Worm (Caenorhabditis elegans) whole organism, L3 larva: Measurements from ENCODE around the gene F01F1.15.

ENCODE experiments used
- R02D3.7 ChIP-seq: fragments of 150-350 bp; optimal IDR thresholded peaks from 2 replicates; lab custom pipeline; 2014; ENCODE audit warnings: missing biosample characterization, missing genetic modification characterization
- ZK546.5 ChIP-seq: sonication (generic microtip); optimal IDR thresholded peaks from 2 replicates; lab custom pipeline; 2017; ENCODE audit warnings: missing biosample characterization, missing genetic modification characterization
- aly-2 ChIP-seq: fragments of 150-350 bp; optimal IDR thresholded peaks from 2 replicates; lab custom pipeline; 2014; ENCODE audit warnings: missing biosample characterization, missing genetic modification characterization
- ama-1 ChIP-seq: fragments of 150-350 bp; optimal IDR thresholded peaks from 2 replicates; lab custom pipeline; 2018
- ceh-16 ChIP-seq: sonication (generic microtip); optimal IDR thresholded peaks from 2 replicates; lab custom pipeline; 2017; ENCODE audit warnings: missing biosample characterization, missing genetic modification characterization
- ceh-28 ChIP-seq: fragments of 150-350 bp; optimal IDR thresholded peaks from 2 replicates; lab custom pipeline; 2014; ENCODE audit warnings: missing biosample characterization, missing genetic modification reagents, missing genetic modification characterization
- ceh-82 ChIP-seq: fragments of 150-350 bp; optimal IDR thresholded peaks from 2 replicates; lab custom pipeline; 2014; ENCODE audit warnings: missing biosample characterization, missing genetic modification characterization
- ceh-9 ChIP-seq: sonication (generic microtip); optimal IDR thresholded peaks from 2 replicates; lab custom pipeline; 2018; ENCODE audit warnings: missing biosample characterization, missing genetic modification characterization
- daf-12 ChIP-seq: fragments of 150-350 bp; optimal IDR thresholded peaks from 2 replicates; lab custom pipeline; 2014; ENCODE audit warnings: missing biosample characterization, missing genetic modification reagents, missing genetic modification characterization
- egl-27 ChIP-seq: sonication (generic microtip); optimal IDR thresholded peaks from 4 replicates; lab custom pipeline; 2017; ENCODE audit warnings: missing biosample characterization, missing genetic modification reagents, missing genetic modification characterization
- egl-5 ChIP-seq: fragments of 150-350 bp; optimal IDR thresholded peaks from 2 replicates; lab custom pipeline; 2017; ENCODE audit warnings: missing biosample characterization, missing genetic modification reagents, missing genetic modification characterization, inconsistent platforms
- elt-1 ChIP-seq: fragments of 150-350 bp; optimal IDR thresholded peaks from 2 replicates; lab custom pipeline; 2014; ENCODE audit warnings: missing biosample characterization, missing genetic modification characterization
- elt-2 ChIP-seq: sonication (generic microtip); optimal IDR thresholded peaks from 2 replicates; lab custom pipeline; 2016; ENCODE audit warnings: missing genetic modification reagents, mild to moderate bottlenecking, missing genetic modification characterization, missing compliant biosample characterization
- elt-3 ChIP-seq, 3 experiments: fragments of 150-350 bp in 1 of 3; sonication (generic microtip) in 2 of 3; optimal IDR thresholded peaks; 2 replicates in 2 of 3; 4 replicates in 1 of 3; lab custom pipeline; 2014 to 2017; ENCODE audit warnings: missing biosample characterization in 3 of 3, missing genetic modification characterization in 3 of 3
- eor-1 ChIP-seq, 2 experiments: fragments of 150-350 bp; optimal IDR thresholded peaks; 2 replicates each; lab custom pipeline; 2014 to 2018; ENCODE audit warnings: missing biosample characterization in 2 of 2, missing genetic modification characterization in 2 of 2
- fkh-10 ChIP-seq: sonication (generic microtip); optimal IDR thresholded peaks from 2 replicates; lab custom pipeline; 2017; ENCODE audit warnings: missing biosample characterization, missing genetic modification reagents, missing genetic modification characterization
- fkh-2 ChIP-seq: fragments of 150-350 bp; optimal IDR thresholded peaks from 2 replicates; lab custom pipeline; 2014; ENCODE audit warnings: missing biosample characterization, missing genetic modification reagents, missing genetic modification characterization
- fos-1 ChIP-seq: fragments of 150-350 bp; optimal IDR thresholded peaks from 2 replicates; lab custom pipeline; 2014; ENCODE audit warnings: missing biosample characterization, missing genetic modification characterization
- hmg-11 ChIP-seq: sonication (generic microtip); optimal IDR thresholded peaks from 2 replicates; lab custom pipeline; 2016; ENCODE audit warnings: missing genetic modification characterization, missing compliant biosample characterization
- jun-1 ChIP-seq: fragments of 150-350 bp; optimal IDR thresholded peaks from 2 replicates; lab custom pipeline; 2014; ENCODE audit warnings: missing biosample characterization, missing genetic modification reagents, missing genetic modification characterization
- lin-15B ChIP-seq: fragments of 150-350 bp; optimal IDR thresholded peaks from 2 replicates; lab custom pipeline; 2014; ENCODE audit warnings: missing biosample characterization, missing genetic modification characterization
- lin-39 ChIP-seq: fragments of 150-350 bp; optimal IDR thresholded peaks from 2 replicates; lab custom pipeline; 2018; ENCODE audit warnings: missing biosample characterization, missing genetic modification reagents, missing genetic modification characterization
- lsy-12 ChIP-seq: sonication (generic microtip); optimal IDR thresholded peaks from 2 replicates; lab custom pipeline; 2016; ENCODE audit warnings: mild to moderate bottlenecking, missing genetic modification characterization, missing compliant biosample characterization
- mdl-1 ChIP-seq: fragments of 150-350 bp; optimal IDR thresholded peaks from 2 replicates; lab custom pipeline; 2014; ENCODE audit warnings: missing biosample characterization, missing genetic modification characterization
- mml-1 ChIP-seq: fragments of 150-350 bp; sonication (generic microtip); optimal IDR thresholded peaks from 3 replicates; lab custom pipeline; 2014; ENCODE audit warnings: missing biosample characterization, missing genetic modification characterization
- nfya-1 ChIP-seq: sonication (generic microtip); optimal IDR thresholded peaks from 2 replicates; lab custom pipeline; 2017; ENCODE audit warnings: missing genetic modification characterization, mild to moderate bottlenecking, missing compliant biosample characterization, antibody characterized with exemption, moderate library complexity; ENCODE audit not compliant: insufficient read depth
- nhr-11 ChIP-seq: fragments of 150-350 bp; optimal IDR thresholded peaks from 2 replicates; lab custom pipeline; 2014; ENCODE audit warnings: missing biosample characterization, missing genetic modification characterization
- nhr-12 ChIP-seq: fragments of 150-350 bp; optimal IDR thresholded peaks from 2 replicates; lab custom pipeline; 2014; ENCODE audit warnings: missing biosample characterization, missing genetic modification characterization
- nhr-23 ChIP-seq: fragments of 150-350 bp; optimal IDR thresholded peaks from 2 replicates; lab custom pipeline; 2014; ENCODE audit warnings: missing biosample characterization, missing genetic modification reagents, missing genetic modification characterization
- nhr-237 ChIP-seq: fragments of 150-350 bp; optimal IDR thresholded peaks from 2 replicates; lab custom pipeline; 2014; ENCODE audit warnings: missing biosample characterization, missing genetic modification characterization
- nhr-25 ChIP-seq: sonication (generic microtip); optimal IDR thresholded peaks from 2 replicates; lab custom pipeline; 2017; ENCODE audit warnings: missing biosample characterization, missing genetic modification characterization
- nhr-28 ChIP-seq: fragments of 150-350 bp; optimal IDR thresholded peaks from 2 replicates; lab custom pipeline; 2014; ENCODE audit warnings: missing biosample characterization, missing genetic modification characterization
- nhr-43 ChIP-seq: sonication (generic microtip); optimal IDR thresholded peaks from 2 replicates; lab custom pipeline; 2016; ENCODE audit warnings: mild to moderate bottlenecking, missing genetic modification characterization, missing compliant biosample characterization; ENCODE audit not compliant: poor library complexity, severe bottlenecking
- nhr-67 ChIP-seq: fragments of 150-350 bp; optimal IDR thresholded peaks from 2 replicates; lab custom pipeline; 2014; ENCODE audit warnings: missing biosample characterization, missing genetic modification characterization
- nhr-76 ChIP-seq: fragments of 150-350 bp; sonication (generic microtip); optimal IDR thresholded peaks from 5 replicates; lab custom pipeline; 2014; ENCODE audit warnings: missing biosample characterization, missing genetic modification characterization
- nhr-77 ChIP-seq: fragments of 150-350 bp; optimal IDR thresholded peaks from 2 replicates; lab custom pipeline; 2014; ENCODE audit warnings: missing biosample characterization, missing genetic modification characterization
- pha-4 ChIP-seq: fragments of 150-350 bp; optimal IDR thresholded peaks from 2 replicates; lab custom pipeline; 2014; ENCODE audit warnings: missing biosample characterization, missing genetic modification reagents, missing genetic modification characterization
- pqm-1 ChIP-seq: fragments of 150-350 bp; optimal IDR thresholded peaks from 2 replicates; lab custom pipeline; 2017; ENCODE audit warnings: missing biosample characterization, missing genetic modification characterization, inconsistent platforms
- sea-2 ChIP-seq: fragments of 150-350 bp; sonication (generic microtip); optimal IDR thresholded peaks from 4 replicates; lab custom pipeline; 2014; ENCODE audit warnings: missing biosample characterization, missing genetic modification reagents, missing genetic modification characterization
- skn-1 ChIP-seq: fragments of 150-350 bp; optimal IDR thresholded peaks from 2 replicates; lab custom pipeline; 2014; ENCODE audit warnings: missing biosample characterization, missing genetic modification characterization
- snpc-4 ChIP-seq: fragments of 150-350 bp; optimal IDR thresholded peaks from 2 replicates; lab custom pipeline; 2014; ENCODE audit warnings: missing biosample characterization, missing genetic modification characterization
- tbx-2 ChIP-seq: sonication (generic microtip); optimal IDR thresholded peaks from 2 replicates; lab custom pipeline; 2016; ENCODE audit warnings: mild to moderate bottlenecking, missing genetic modification characterization, missing compliant biosample characterization
- unc-39 ChIP-seq: sonication (generic microtip); optimal IDR thresholded peaks from 4 replicates; lab custom pipeline; 2017; ENCODE audit warnings: missing biosample characterization, missing genetic modification characterization
- unc-62 ChIP-seq: fragments of 150-350 bp; sonication (generic microtip); optimal IDR thresholded peaks from 4 replicates; lab custom pipeline; 2014; ENCODE audit warnings: missing biosample characterization, missing genetic modification reagents, missing genetic modification characterization
- zag-1 ChIP-seq: fragments of 150-350 bp; optimal IDR thresholded peaks from 2 replicates; lab custom pipeline; 2014; ENCODE audit warnings: missing biosample characterization, missing genetic modification characterization
- ztf-11 ChIP-seq: fragments of 150-350 bp; optimal IDR thresholded peaks from 2 replicates; lab custom pipeline; 2014; ENCODE audit warnings: missing biosample characterization, missing genetic modification characterization
- ztf-4 ChIP-seq: fragments of 150-350 bp; optimal IDR thresholded peaks from 2 replicates; lab custom pipeline; 2014; ENCODE audit warnings: missing biosample characterization, missing genetic modification characterization

Gene F01F1.15

ce11 chrIII:5869429-5869828 lies at the start of gene F01F1.15:
Gene F01F1.15 (minus strand): TSS chrIII:5869529.
- TF ChIP-seq elt-1 (tag; lab: Kevin White, UChicago), result no peak
- peak; percentile 13 for TF ChIP-seq pha-4 (tag; lab: Kevin White, UChicago)
- TF ChIP-seq nhr-67, result no peak

- no peak for TF ChIP-seq nhr-76 (tag; lab: Kevin White, UChicago)
- peak; percentile 40 for TF ChIP-seq lsy-12 (tag; lab: Kevin White, UChicago)
- TF ChIP-seq zag-1 (tag; lab: Kevin White, UChicago), result no peak
- TF ChIP-seq elt-2, result peak; percentile 87
- TF ChIP-seq egl-27 (tag; lab: Kevin White, UChicago), result no peak
- peak; percentile 20 for TF ChIP-seq nhr-23 (tag; lab: Kevin White, UChicago)
- TF ChIP-seq ceh-9 (tag; lab: Kevin White, UChicago), result no peak
- no peak for TF ChIP-seq snpc-4 (tag; lab: Kevin White, UChicago)
- no peak for TF ChIP-seq fkh-10 (GFP tag; lab: Kevin White, UChicago)
- TF ChIP-seq egl-5 (tag; lab: Kevin White, UChicago), result no peak
- TF ChIP-seq nhr-11 (tag; lab: Kevin White, UChicago), result no peak
- TF ChIP-seq ztf-4, result peak; percentile 24
- TF ChIP-seq mml-1 (tag; lab: Kevin White, UChicago), result no peak
- no peak for TF ChIP-seq aly-2 (tag; lab: Kevin White, UChicago)
- TF ChIP-seq sea-2 (GFP tag; lab: Kevin White, UChicago), result no peak
- TF ChIP-seq nhr-28, result no peak
- no peak for TF ChIP-seq daf-12 (tag; lab: Kevin White, UChicago)
- TF ChIP-seq unc-39 (tag; lab: Kevin White, UChicago), result no peak
- TF ChIP-seq ceh-28, result peak; percentile 37
- no peak for TF ChIP-seq elt-3 (tag; optimal IDR thresholded peaks at IDR 0.05; lab: Kevin White, UChicago)
- TF ChIP-seq fos-1, result peak; percentile 18
- no peak for TF ChIP-seq unc-62 (GFP tag; lab: Kevin White, UChicago)
- no peak for TF ChIP-seq ZK546.5 (tag; lab: Kevin White, UChicago)
- peak; percentile 16 for TF ChIP-seq nhr-43 (tag; lab: Kevin White, UChicago)
- TF ChIP-seq nhr-67, result no peak
- peak; percentile 17 for TF ChIP-seq nhr-25 (tag; lab: Kevin White, UChicago)
- TF ChIP-seq nhr-12 (tag; lab: Kevin White, UChicago), result no peak
- no peak for TF ChIP-seq lin-15B
- no peak for TF ChIP-seq ztf-11 (tag; lab: Kevin White, UChicago)
- TF ChIP-seq eor-1 (tag; optimal IDR thresholded peaks at IDR 0.05; lab: Kevin White, UChicago), result no peak
- TF ChIP-seq ama-1 (lab: Kevin White, UChicago), result peak; percentile 2
- no peak for TF ChIP-seq fkh-2 (tag; lab: Kevin White, UChicago)
- TF ChIP-seq R02D3.7 (tag; lab: Kevin White, UChicago), result no peak
- no peak for TF ChIP-seq nfya-1 (tag; lab: Kevin White, UChicago)
- no peak for TF ChIP-seq lin-39 (tag; lab: Kevin White, UChicago)
- TF ChIP-seq tbx-2 (tag; lab: Kevin White, UChicago), result no peak
- peak; percentile 42 for TF ChIP-seq pqm-1 (tag; lab: Kevin White, UChicago)
- no peak for TF ChIP-seq mdl-1 (tag; lab: Kevin White, UChicago)
- TF ChIP-seq jun-1 (tag; lab: Kevin White, UChicago), result no peak
- TF ChIP-seq pha-4 (tag; lab: Kevin White, UChicago), result peak; percentile 41
- TF ChIP-seq hmg-11, result no peak
- TF ChIP-seq ceh-16 (tag; lab: Kevin White, UChicago), result no peak
- TF ChIP-seq nhr-77 (tag; lab: Kevin White, UChicago), result no peak
- no peak for TF ChIP-seq ceh-82 (tag; lab: Kevin White, UChicago)
- no peak for TF ChIP-seq elt-1 (tag; lab: Kevin White, UChicago)
- TF ChIP-seq nhr-237 (tag; lab: Kevin White, UChicago), result no peak
- TF ChIP-seq skn-1, result peak; percentile 92
- TF ChIP-seq, all 47 proteins: peak for 12
These were observed 48.1 kb upstream of the F01F1.15 start for ce11 chrIII:5917365-5917958.
